Worm (Caenorhabditis elegans): ENCODE data around the gene M117.1.
"Not testable (repeated sequence)": the region's sequence is repeated elsewhere in the genome, so short reads cannot be mapped to it uniquely, and the experiment has no call there.

The M117.1 gene

ce11 chrIV:11801078-11801477, 13.0 kb upstream of the M117.1 start, which contains the start of gene dyf-18:
Gene dyf-18 (minus strand): TSS chrIV:11801178.
- no peak for TF ChIP-seq unc-62 (GFP tag; optimal IDR thresholded peaks at IDR 0.05)

ce11 chrIV:11803044-11803443, 11.0 kb upstream of the M117.1 start, which contains the start of gene H01G02.4:
Gene H01G02.4 (minus strand): TSS chrIV:11803144.
- TF ChIP-seq unc-62 (GFP tag; optimal IDR thresholded peaks at IDR 0.05): no peak

- no peak for TF ChIP-seq unc-62 (GFP tag; optimal IDR thresholded peaks at IDR 0.05)
These were observed 10.0 kb upstream of the M117.1 start, which contains the start of gene H01G02.1 for ce11 chrIV:11804053-11804452. Gene H01G02.1 (minus strand): TSS chrIV:11804153.

DNA sequence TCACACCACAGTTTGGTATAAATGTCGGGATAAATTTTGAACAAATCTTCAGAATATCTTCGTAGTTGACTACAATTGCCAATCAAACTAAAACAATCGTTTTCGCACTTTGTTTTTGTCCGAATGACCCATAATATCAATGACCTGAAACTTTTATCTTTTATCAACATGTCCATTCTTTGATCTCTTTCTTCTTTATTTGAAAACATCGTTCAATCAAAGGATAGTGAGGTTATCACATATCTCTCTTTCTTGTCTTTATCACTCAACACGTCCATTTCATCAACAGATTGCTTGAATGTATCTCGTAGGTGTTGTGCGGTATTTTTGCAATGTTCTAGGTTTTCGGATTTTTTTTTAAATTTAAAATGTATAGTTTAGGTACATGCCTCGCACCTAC, 5.0 kb upstream of the M117.1 start:
- TF ChIP-seq unc-62 (GFP tag; optimal IDR thresholded peaks at IDR 0.05): no peak

DNA sequence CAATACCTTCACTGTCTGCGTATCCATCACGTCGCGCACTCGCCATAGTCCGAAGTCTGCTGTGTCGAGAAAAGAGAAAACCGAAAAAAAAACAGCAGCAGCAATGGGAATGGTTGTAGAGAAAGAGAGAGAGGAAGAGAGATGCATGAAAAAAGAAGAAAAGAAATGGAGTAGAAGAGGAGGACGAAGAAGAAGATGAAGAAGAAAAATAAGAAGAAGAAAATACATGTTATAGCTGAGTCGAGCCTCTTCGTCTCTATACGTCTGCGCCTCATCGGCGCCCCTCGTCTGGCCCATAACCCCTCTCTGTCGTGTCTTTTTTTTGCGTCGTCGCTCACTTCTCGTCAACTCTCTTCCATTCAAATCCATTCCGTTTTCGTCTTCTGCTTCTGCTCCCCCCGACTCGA, 4.3 kb upstream of the M117.1 start:
- TF ChIP-seq unc-62 (GFP tag; optimal IDR thresholded peaks at IDR 0.05): no peak

ce11 chrIV:11812017-11812416, 2.0 kb upstream of the M117.1 start:
- TF ChIP-seq unc-62 (GFP tag; optimal IDR thresholded peaks at IDR 0.05): no peak

- no peak for TF ChIP-seq unc-62 (GFP tag; optimal IDR thresholded peaks at IDR 0.05)
These were observed 6.2 kb downstream of the M117.1 start for ce11 chrIV:11820067-11820913.

DNA sequence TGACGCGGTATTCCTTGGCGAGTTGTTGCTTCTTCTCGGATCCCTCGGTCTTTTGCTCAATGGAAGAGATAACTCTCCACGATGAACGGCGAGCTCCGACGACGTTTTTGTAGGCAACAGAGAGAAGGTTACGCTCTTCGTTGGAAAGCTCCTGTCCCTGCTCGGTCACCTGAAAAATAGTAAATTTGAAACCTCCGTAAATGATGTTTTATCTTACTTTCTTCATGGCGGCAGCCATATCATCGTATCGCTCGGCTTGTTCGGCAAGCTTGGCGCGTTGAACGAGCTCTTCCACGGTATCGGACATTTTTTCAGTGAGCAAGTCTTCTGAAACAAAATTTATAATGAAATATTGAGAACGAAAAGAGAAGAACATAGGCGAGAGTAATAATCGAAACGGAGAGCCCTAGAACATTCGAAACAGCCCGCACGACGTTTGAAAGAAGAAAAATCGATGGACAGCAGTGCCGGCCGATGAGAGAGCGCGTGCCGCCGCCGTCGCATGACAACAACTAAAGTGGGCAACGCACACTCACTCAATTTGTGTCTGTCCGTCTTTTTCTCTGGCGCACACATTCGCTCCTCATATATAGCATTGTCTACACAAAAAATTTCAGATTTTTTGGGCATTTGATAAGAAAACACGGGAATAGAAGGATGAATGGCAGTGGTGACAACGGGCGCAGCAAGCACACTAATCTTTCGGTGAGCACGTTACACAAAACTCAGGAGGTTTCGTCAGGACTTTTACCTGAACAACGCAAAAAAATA, 7.7 kb downstream of the M117.1 start, which contains the start of the genes par-5 and M117.3:
Gene par-5 (minus strand): TSS at position 334 of the 771 bp plus-strand sequence.
Gene M117.3 (plus strand): TSS at position 616 of the 771 bp plus-strand sequence.
- no peak for TF ChIP-seq unc-62 (GFP tag; optimal IDR thresholded peaks at IDR 0.05)

DNA sequence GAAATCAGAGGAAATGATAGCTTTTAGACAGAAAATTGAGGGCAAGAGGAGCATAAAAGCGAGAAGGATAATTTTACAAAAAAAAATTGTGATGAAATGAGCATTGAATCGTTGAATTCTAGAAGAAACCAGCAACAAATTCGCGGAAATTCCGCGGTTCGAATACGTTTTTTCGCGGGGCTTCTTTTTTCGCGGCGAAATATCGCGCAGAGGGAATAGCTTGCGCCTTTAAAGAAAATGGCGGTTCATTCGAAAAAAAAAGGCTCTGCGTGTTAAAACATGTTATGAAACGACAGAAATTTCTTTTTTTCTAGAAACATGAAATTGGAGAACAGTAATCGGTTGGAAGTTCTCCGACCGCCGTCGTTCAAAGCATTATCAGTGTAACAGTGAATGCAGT, 8.4 kb downstream of the M117.1 start:
- TF ChIP-seq unc-62 (GFP tag; optimal IDR thresholded peaks at IDR 0.05): no peak

DNA sequence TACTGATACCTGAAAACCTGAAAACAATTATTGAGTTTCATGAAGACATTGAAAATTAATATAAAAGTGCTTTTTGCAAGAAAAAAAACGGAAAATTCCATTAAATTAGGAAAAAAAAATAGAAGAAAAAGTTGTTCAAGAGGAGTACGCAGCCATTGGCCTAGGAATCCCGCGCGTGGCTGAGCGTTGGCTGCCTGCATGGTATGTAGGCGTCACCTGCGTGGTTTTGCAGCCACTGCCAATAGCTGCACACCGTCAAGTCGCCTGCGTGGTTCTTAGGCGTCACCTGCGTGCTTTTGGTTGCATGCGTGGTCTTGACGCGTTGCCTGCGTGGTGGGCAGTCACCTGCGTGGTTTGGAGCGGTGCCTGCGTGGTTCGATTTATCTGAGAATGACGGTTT, 14.0 kb downstream of the M117.1 start, which contains the start of gene M117.6:
Gene M117.6 (minus strand): TSS at position 101 of the 400 bp plus-strand sequence.
- not testable (repeated sequence) for TF ChIP-seq unc-62 (GFP tag; optimal IDR thresholded peaks at IDR 0.05)

DNA sequence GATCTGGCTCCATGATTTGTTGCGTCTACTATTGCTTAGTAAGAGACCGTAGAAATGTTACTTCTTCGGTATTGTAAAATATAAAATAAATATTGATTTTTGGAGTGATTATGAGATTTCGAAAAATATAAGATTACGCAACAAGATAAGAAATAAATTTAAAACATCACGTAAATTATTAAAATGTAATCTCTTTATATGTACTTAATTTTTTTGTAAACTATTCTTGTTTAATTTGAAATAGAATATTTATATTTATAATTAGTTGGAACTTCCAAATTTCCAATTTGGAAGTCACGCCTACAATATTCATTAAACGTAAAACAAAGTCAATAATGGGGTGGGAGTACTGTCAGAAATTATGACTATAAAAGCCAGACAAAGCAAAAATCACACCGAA, 19.4 kb downstream of the M117.1 start, which contains the start of gene M117.4:
Gene M117.4 (minus strand): TSS at position 101 of the 400 bp plus-strand sequence.
- no peak for TF ChIP-seq unc-62 (GFP tag; optimal IDR thresholded peaks at IDR 0.05)

- no peak for TF ChIP-seq unc-62 (GFP tag; optimal IDR thresholded peaks at IDR 0.05)
These were observed 24.6 kb downstream of the M117.1 start, which contains the start of gene fbxb-3 for ce11 chrIV:11838657-11839056. Gene fbxb-3 (plus strand): TSS chrIV:11838957.

DNA sequence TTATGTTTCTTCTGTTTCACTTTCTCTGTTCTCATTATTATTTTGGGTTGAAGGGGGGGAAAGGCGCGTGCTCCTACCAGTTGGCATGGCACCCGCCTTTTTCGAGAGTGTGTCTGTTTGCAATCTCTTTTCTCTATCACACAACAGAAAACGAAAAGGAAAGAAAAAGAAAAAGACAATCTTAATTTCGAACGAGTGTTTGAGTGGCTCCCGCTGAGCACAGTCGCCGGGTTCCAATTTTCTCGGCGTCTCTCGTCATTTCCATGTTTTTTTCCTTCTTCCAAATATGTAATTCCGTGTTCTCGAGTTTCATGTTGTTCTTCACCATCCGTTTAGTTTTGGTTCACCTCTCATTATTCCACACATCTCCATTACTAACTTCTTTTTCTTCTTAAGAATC, 28.1 kb downstream of the M117.1 start, which contains the start of gene F38H4.3:
Gene F38H4.3 (plus strand): TSS at position 301 of the 400 bp plus-strand sequence.
- TF ChIP-seq unc-62 (GFP tag; optimal IDR thresholded peaks at IDR 0.05): no peak

DNA sequence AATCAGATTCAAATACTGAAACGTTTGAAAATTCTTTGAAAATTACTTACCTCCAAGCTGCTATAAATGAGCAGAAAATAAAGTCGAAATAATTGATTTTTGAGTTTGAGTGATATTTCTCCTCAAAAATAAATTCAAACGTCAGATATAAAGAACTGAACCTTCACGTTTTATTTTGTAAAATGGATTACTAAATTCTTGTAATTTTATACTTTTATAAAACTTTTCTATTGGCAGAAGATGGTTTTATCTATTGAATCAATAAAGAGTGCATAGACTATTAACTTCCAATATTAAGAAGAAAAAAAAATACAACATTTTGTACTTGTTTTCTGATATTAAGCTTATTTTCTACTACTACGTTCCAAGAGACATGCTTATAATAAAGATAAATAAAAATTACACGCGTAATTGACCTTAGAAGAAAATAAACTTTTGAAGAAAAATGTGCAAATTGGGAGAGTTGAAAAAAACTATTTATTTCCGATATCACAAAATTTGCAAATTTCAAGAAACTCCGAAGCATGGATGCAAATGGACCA, 33.8 kb downstream of the M117.1 start, which contains the start of the genes F38H4.6 and F38H4.4:
Gene F38H4.6 (minus strand): TSS at position 101 of the 542 bp plus-strand sequence.
Gene F38H4.4 (plus strand): TSS at position 492 of the 542 bp plus-strand sequence.
- TF ChIP-seq unc-62 (GFP tag; optimal IDR thresholded peaks at IDR 0.05): no peak

ce11 chrIV:11851882-11852281, 37.8 kb downstream of the M117.1 start, which contains the start of gene F38H4.5:
Gene F38H4.5 (plus strand): TSS chrIV:11852182.
- TF ChIP-seq unc-62 (GFP tag; optimal IDR thresholded peaks at IDR 0.05): no peak
